Fruit fly (Drosophila melanogaster): ENCODE data around the gene Task6.

Task6 gene

DNA sequence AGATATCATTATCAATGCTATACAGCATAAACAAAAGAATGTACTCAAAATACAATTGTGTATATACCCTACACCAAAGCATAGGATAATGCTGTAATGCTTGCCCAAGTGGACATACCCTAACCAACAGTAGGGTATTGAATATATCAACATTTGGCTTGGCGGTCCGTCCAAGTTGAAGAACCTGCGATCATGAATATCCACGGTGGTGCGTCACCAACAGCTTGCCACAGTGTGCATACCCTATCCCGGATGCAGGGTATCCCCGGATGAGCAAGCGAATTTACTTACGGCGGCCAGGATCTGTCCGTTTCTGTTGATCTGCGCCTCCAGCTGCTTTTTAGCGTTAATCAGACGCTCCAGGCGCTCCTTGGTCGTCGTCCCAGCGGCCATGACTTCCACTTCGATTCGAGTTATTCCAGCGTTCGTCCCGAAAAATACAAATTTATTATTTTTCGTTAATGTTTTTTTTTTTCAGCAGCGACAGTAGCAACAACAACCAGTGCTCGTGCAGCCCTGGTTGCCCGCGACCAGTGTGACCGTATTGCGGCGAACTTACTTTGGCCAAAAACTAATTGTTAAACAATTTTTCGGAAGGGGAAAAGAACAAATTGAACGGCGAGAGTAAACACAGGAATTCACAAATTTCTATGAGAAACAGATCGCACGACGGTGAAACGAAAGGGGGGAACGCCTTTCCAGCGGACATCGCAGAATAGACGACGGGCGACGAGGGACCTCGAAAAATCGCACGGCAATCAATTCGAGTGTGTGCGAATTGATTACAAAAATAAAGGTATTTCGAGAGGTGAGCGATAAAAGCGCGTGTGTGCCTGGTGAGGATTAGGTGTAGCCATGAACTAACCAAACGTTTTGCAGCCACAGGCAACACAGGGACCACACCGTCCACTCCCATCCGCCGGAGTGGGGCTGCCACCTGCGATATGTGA is 2.1 kb upstream of the Task6 start, which contains the start of the genes Lkb1 and CG9588 (continued):
- TF ChIP-seq CG3065 (GFP tag; optimal IDR thresholded peaks at IDR 0.05): no peak
- no peak for TF ChIP-seq pan (optimal IDR thresholded peaks at IDR 0.05)
- TF ChIP-seq pan (GFP tag; optimal IDR thresholded peaks at IDR 0.05 in 1 of 2, IDR thresholded peaks at IDR 0.05 in 1 of 2): peak in 1 of 2 experiments; percentile 86
- peak; percentile 87 for TF ChIP-seq Rx (GFP tag; IDR thresholded peaks at IDR 0.05)
- TF ChIP-seq Gug (GFP tag; IDR thresholded peaks at IDR 0.05): peak; percentile 84
- peak; percentile 70 for TF ChIP-seq CG10959 (GFP tag; IDR thresholded peaks at IDR 0.05)
- TF ChIP-seq D19A (tag; optimal IDR thresholded peaks at IDR 0.05): peak; percentile 71
- no peak for TF ChIP-seq kah (GFP tag; optimal IDR thresholded peaks at IDR 0.05)
- peak; percentile 89 for TF ChIP-seq sens (GFP tag)
- TF ChIP-seq CG5245 (GFP tag; optimal IDR thresholded peaks at IDR 0.05): no peak
- peak; percentile 90 for TF ChIP-seq CG11456 (GFP tag; IDR thresholded peaks at IDR 0.05)
- TF ChIP-seq CG10274 (GFP tag; optimal IDR thresholded peaks at IDR 0.05): no peak
- peak; percentile 41 for TF ChIP-seq Meics (GFP tag; optimal IDR thresholded peaks at IDR 0.05)
- TF ChIP-seq CG1233 (GFP tag; optimal IDR thresholded peaks at IDR 0.05): peak; percentile 32
- TF ChIP-seq MTF-1 (GFP tag; optimal IDR thresholded peaks at IDR 0.05; ENCODE audit: borderline replicate concordance): no peak
- TF ChIP-seq CG18599 (GFP tag; optimal IDR thresholded peaks at IDR 0.05): peak; percentile 53
- peak; percentile 46 to 52 for TF ChIP-seq chif (GFP tag; optimal IDR thresholded peaks at IDR 0.05)
- no peak for TF ChIP-seq sc (optimal IDR thresholded peaks at IDR 0.05)
- no peak for TF ChIP-seq sc (GFP tag; optimal IDR thresholded peaks at IDR 0.05)
- no peak for TF ChIP-seq nerfin-1 (tag; optimal IDR thresholded peaks at IDR 0.05)
- no peak for TF ChIP-seq CG6683 (GFP tag; optimal IDR thresholded peaks at IDR 0.05)
- TF ChIP-seq fu2 (GFP tag; optimal IDR thresholded peaks at IDR 0.05): peak; percentile 17
- TF ChIP-seq corto (GFP tag; optimal IDR thresholded peaks at IDR 0.05): no peak
- peak; percentile 75 for TF ChIP-seq CG10366 (GFP tag; IDR thresholded peaks at IDR 0.05)
- peak; percentile 73 for TF ChIP-seq E2f1 (GFP tag; IDR thresholded peaks at IDR 0.05)
- TF ChIP-seq fd3F (GFP tag; optimal IDR thresholded peaks at IDR 0.05): peak; percentile 36
- peak; percentile 43 for TF ChIP-seq nmo (GFP tag; optimal IDR thresholded peaks at IDR 0.05)
- peak in 1 of 3 experiments; percentile 20 for TF ChIP-seq lola (GFP tag; optimal IDR thresholded peaks at IDR 0.05)
- no peak for TF ChIP-seq tna (GFP tag; IDR thresholded peaks at IDR 0.05; ENCODE audit: partially characterized antibody)
- TF ChIP-seq GATAe (GFP tag; conservative IDR thresholded peaks at IDR 0.05): 0 out of 2 replicates have a peak, but pooled peaks have one; percentile 16
- TF ChIP-seq CG15514 (GFP tag; optimal IDR thresholded peaks at IDR 0.05): peak; percentile 59
- peak; percentile 62; the same call in 1 of the 2 replicates for TF ChIP-seq Taf1 (GFP tag; IDR thresholded peaks at IDR 0.05)
- TF ChIP-seq pum (GFP tag; optimal IDR thresholded peaks at IDR 0.05): peak; percentile 29
- peak; percentile 27 for TF ChIP-seq jing (GFP tag; optimal IDR thresholded peaks at IDR 0.05)
- TF ChIP-seq CG4404 (GFP tag; IDR thresholded peaks at IDR 0.05): peak; percentile 60
- TF ChIP-seq crc (GFP tag; optimal IDR thresholded peaks at IDR 0.05): no peak
- peak; percentile 5 for TF ChIP-seq CG10654 (GFP tag; optimal IDR thresholded peaks at IDR 0.05)
- peak; percentile 17 for TF ChIP-seq ERR (GFP tag; optimal IDR thresholded peaks at IDR 0.05)
- peak; percentile 19; the same call in 1 of the 2 replicates for TF ChIP-seq Scr (GFP tag; IDR thresholded peaks at IDR 0.05; ENCODE audit: partially characterized antibody)
- no peak for TF ChIP-seq tap (tag; optimal IDR thresholded peaks at IDR 0.05)
- TF ChIP-seq CG9797 (GFP tag; optimal IDR thresholded peaks at IDR 0.05): peak; percentile 79
- TF ChIP-seq CG9817 (tag; optimal IDR thresholded peaks at IDR 0.05): peak; percentile 44
- TF ChIP-seq Aef1 (GFP tag; IDR thresholded peaks at IDR 0.05): peak; percentile 65
- TF ChIP-seq luna (GFP tag; optimal IDR thresholded peaks at IDR 0.05): no peak
- TF ChIP-seq row (GFP tag; IDR thresholded peaks at IDR 0.05): peak; percentile 81
- peak; percentile 58 for TF ChIP-seq pzg (GFP tag; optimal IDR thresholded peaks at IDR 0.05)
- TF ChIP-seq MBD-R2 (GFP tag; IDR thresholded peaks at IDR 0.05): peak; percentile 79
- peak; percentile 55 for TF ChIP-seq Abd-B (GFP tag; optimal IDR thresholded peaks at IDR 0.05)
